Fruit fly (Drosophila melanogaster) whole organism, embryonic: ENCODE data around the gene CG15152.

Experiments used
- Awh ChIP-seq: fragments of 200-800 bp; sonication (Bioruptor generic); IDR thresholded peaks from 2 replicates; pipeline ENCODE4, ENCODE4 v1.3.6; 2022; ENCODE audit warnings: missing biosample characterization, missing genetic modification characterization
- BtbVII ChIP-seq: fragments of 200-800 bp; sonication (Bioruptor generic); optimal IDR thresholded peaks from 3 replicates; lab custom pipeline; 2017; ENCODE audit warnings: missing biosample characterization, mild to moderate bottlenecking, missing genetic modification characterization
- C15 ChIP-seq: fragments of 200-800 bp; sonication (Bioruptor generic); IDR thresholded peaks from 3 replicates; pipeline ENCODE4 v1.3.6; 2022; ENCODE audit warnings: missing biosample characterization, missing genetic modification characterization
- CG10209 ChIP-seq: fragments of 200-800 bp; sonication (Bioruptor generic); optimal IDR thresholded peaks from 3 replicates; lab custom pipeline; 2017; ENCODE audit warnings: missing biosample characterization, mild to moderate bottlenecking, missing genetic modification characterization, missing genetic modification reagents
- CG10267 ChIP-seq: fragments of 200-800 bp; sonication (Bioruptor generic); optimal IDR thresholded peaks from 2 replicates; lab custom pipeline; 2018; ENCODE audit warnings: missing biosample characterization, mild to moderate bottlenecking, missing genetic modification characterization, moderate library complexity
- CG10959 ChIP-seq: fragments of 200-800 bp; sonication (Bioruptor generic); IDR thresholded peaks from 2 replicates; pipeline ENCODE4 v1.3.6; 2022; ENCODE audit warnings: missing biosample characterization, missing genetic modification characterization
- CG12391 ChIP-seq: fragments of 200-800 bp; sonication (Bioruptor generic); optimal IDR thresholded peaks from 3 replicates; lab custom pipeline; 2018; ENCODE audit warnings: missing biosample characterization, mild to moderate bottlenecking, missing genetic modification characterization, moderate library complexity
- CG12942 ChIP-seq: fragments of 200-800 bp; sonication (Bioruptor generic); optimal IDR thresholded peaks from 3 replicates; lab custom pipeline; 2016; ENCODE audit warnings: missing biosample characterization, missing genetic modification characterization
- CG15269 ChIP-seq: fragments of 200-800 bp; sonication (Bioruptor generic); optimal IDR thresholded peaks from 2 replicates; lab custom pipeline; 2018; ENCODE audit warnings: missing biosample characterization, mild to moderate bottlenecking, missing genetic modification characterization, moderate library complexity
- CG1529 ChIP-seq: fragments of 200-800 bp; sonication (Bioruptor generic); optimal IDR thresholded peaks from 3 replicates; lab custom pipeline; 2018; ENCODE audit warnings: missing biosample characterization, missing genetic modification characterization
- CG15479 ChIP-seq: fragments of 200-800 bp; sonication (Bioruptor generic); optimal IDR thresholded peaks from 3 replicates; lab custom pipeline; 2019; ENCODE audit warnings: missing biosample characterization, mild to moderate bottlenecking, missing genetic modification characterization, moderate library complexity
- CG15601 ChIP-seq: fragments of 200-800 bp; sonication (Bioruptor generic); optimal IDR thresholded peaks from 3 replicates; lab custom pipeline; 2019; ENCODE audit warnings: missing biosample characterization, mild to moderate bottlenecking, missing genetic modification characterization, moderate library complexity
- CG17802 ChIP-seq: fragments of 200-800 bp; sonication (Bioruptor generic); optimal IDR thresholded peaks from 2 replicates; lab custom pipeline; 2018; ENCODE audit warnings: missing biosample characterization, mild to moderate bottlenecking, missing genetic modification characterization, moderate library complexity
- CG2120 ChIP-seq: fragments of 200-800 bp; sonication (Bioruptor generic); optimal IDR thresholded peaks from 3 replicates; lab custom pipeline; 2016; ENCODE audit warnings: missing biosample characterization, missing genetic modification characterization
- CG42726 ChIP-seq: fragments of 200-800 bp; sonication (Bioruptor generic); IDR thresholded peaks from 2 replicates; pipeline ENCODE4 v1.3.6; 2022; ENCODE audit warnings: missing biosample characterization, missing genetic modification characterization; ENCODE audit not compliant: partially characterized antibody
- CG4854 ChIP-seq: fragments of 200-800 bp; sonication (Bioruptor generic); optimal IDR thresholded peaks from 2 replicates; lab custom pipeline; 2016; ENCODE audit warnings: missing biosample characterization, missing genetic modification characterization, inconsistent platforms
- CG6175 ChIP-seq: fragments of 200-800 bp; sonication (Bioruptor generic); IDR thresholded peaks from 3 replicates; pipeline ENCODE4 v1.3.6; 2022; ENCODE audit warnings: missing biosample characterization, missing genetic modification characterization
- CG7745 ChIP-seq: fragments of 200-800 bp; sonication (Bioruptor generic); optimal IDR thresholded peaks from 2 replicates; lab custom pipeline; 2018; ENCODE audit warnings: missing biosample characterization, mild to moderate bottlenecking, missing genetic modification characterization, moderate library complexity
- CG7786 ChIP-seq: fragments of 200-800 bp; sonication (Bioruptor generic); optimal IDR thresholded peaks from 2 replicates; lab custom pipeline; 2016; ENCODE audit warnings: missing biosample characterization, missing genetic modification characterization
- CG8388 ChIP-seq: fragments of 200-800 bp; sonication (Bioruptor generic); optimal IDR thresholded peaks from 2 replicates; lab custom pipeline; 2019; ENCODE audit warnings: missing biosample characterization, mild to moderate bottlenecking, missing genetic modification characterization, moderate library complexity
- CG8765 ChIP-seq: fragments of 200-800 bp; sonication (Bioruptor generic); IDR thresholded peaks from 2 replicates; pipeline ENCODE4 v1.3.6; 2022; ENCODE audit warnings: missing biosample characterization, missing genetic modification characterization
- CG8944 ChIP-seq: fragments of 200-800 bp; sonication (Bioruptor generic); optimal IDR thresholded peaks from 3 replicates; lab custom pipeline; 2016; ENCODE audit warnings: missing biosample characterization, missing genetic modification characterization
- CG9215 ChIP-seq: fragments of 200-800 bp; sonication (Bioruptor generic); IDR thresholded peaks from 2 replicates; pipeline ENCODE4 v1.3.6; 2022; ENCODE audit warnings: missing biosample characterization, missing genetic modification characterization
- CG9932 ChIP-seq: fragments of 200-800 bp; sonication (Bioruptor generic); IDR thresholded peaks from 2 replicates; pipeline ENCODE4 v1.3.6; 2022; ENCODE audit warnings: missing biosample characterization, missing genetic modification characterization
- Elba2 ChIP-seq: fragments of 200-800 bp; sonication (Bioruptor generic); optimal IDR thresholded peaks from 3 replicates; lab custom pipeline; 2016; ENCODE audit warnings: missing biosample characterization, missing genetic modification characterization
- Hr51 ChIP-seq, 2 experiments: fragments of 200-800 bp; sonication (Bioruptor generic); optimal IDR thresholded peaks; 2 replicates in 1 of 2; 3 replicates in 1 of 2; lab custom pipeline; 2016 to 2018; ENCODE audit warnings: missing biosample characterization in 2 of 2, missing genetic modification characterization in 2 of 2, mild to moderate bottlenecking in 1 of 2, moderate library complexity in 1 of 2
- Mad ChIP-seq: fragments of 200-800 bp; sonication (Bioruptor generic); optimal IDR thresholded peaks from 2 replicates; lab custom pipeline; 2016; ENCODE audit warnings: missing biosample characterization, missing genetic modification characterization
- Mrtf ChIP-seq: fragments of 200-800 bp; sonication (Bioruptor generic); IDR thresholded peaks from 3 replicates; pipeline ENCODE4 v1.3.6; 2022; ENCODE audit warnings: missing biosample characterization, missing genetic modification characterization
- Opbp ChIP-seq: fragments of 200-800 bp; sonication (Bioruptor generic); IDR thresholded peaks from 3 replicates; pipeline ENCODE4 v1.3.6; 2022; ENCODE audit warnings: missing biosample characterization, missing genetic modification characterization; ENCODE audit not compliant: partially characterized antibody
- Pdp1 ChIP-seq, 2 experiments: fragments of 200-800 bp; sonication (Bioruptor generic); optimal IDR thresholded peaks; 3 replicates each; lab custom pipeline; 2016; ENCODE audit warnings: missing biosample characterization in 2 of 2, missing genetic modification characterization in 2 of 2, mild to moderate bottlenecking in 1 of 2, moderate library complexity in 1 of 2
- Scr ChIP-seq: fragments of 200-800 bp; sonication (Bioruptor generic); IDR thresholded peaks from 2 replicates; pipeline ENCODE4 v1.3.6; 2022; ENCODE audit warnings: missing biosample characterization, missing genetic modification characterization; ENCODE audit not compliant: partially characterized antibody
- Side ChIP-seq: fragments of 200-800 bp; sonication (Bioruptor generic); optimal IDR thresholded peaks from 2 replicates; lab custom pipeline; 2016; ENCODE audit warnings: missing biosample characterization, missing genetic modification characterization
- Spps ChIP-seq: fragments of 200-800 bp; sonication (Bioruptor generic); optimal IDR thresholded peaks from 2 replicates; lab custom pipeline; 2018; ENCODE audit warnings: missing biosample characterization, mild to moderate bottlenecking, missing genetic modification characterization
- danr ChIP-seq: fragments of 200-800 bp; sonication (Bioruptor generic); IDR thresholded peaks from 2 replicates; pipeline ENCODE4 v1.3.6; 2022; ENCODE audit warnings: missing biosample characterization, missing genetic modification characterization
- en ChIP-seq: fragments of 200-800 bp; sonication (Bioruptor generic); optimal IDR thresholded peaks from 2 replicates; lab custom pipeline; 2016; ENCODE audit warnings: missing biosample characterization, missing genetic modification characterization
- eyg ChIP-seq: fragments of 200-800 bp; sonication (Bioruptor generic); optimal IDR thresholded peaks from 3 replicates; lab custom pipeline; 2016; ENCODE audit warnings: missing biosample characterization, missing genetic modification characterization
- gsb-n ChIP-seq: fragments of 200-800 bp; sonication (Bioruptor generic); optimal IDR thresholded peaks from 3 replicates; lab custom pipeline; 2018; ENCODE audit warnings: missing biosample characterization, mild to moderate bottlenecking, missing genetic modification characterization
- her ChIP-seq: fragments of 200-800 bp; sonication (Bioruptor generic); optimal IDR thresholded peaks from 2 replicates; lab custom pipeline; 2016; ENCODE audit warnings: missing biosample characterization, missing genetic modification characterization
- nau ChIP-seq: fragments of 200-800 bp; sonication (Bioruptor generic); optimal IDR thresholded peaks from 3 replicates; lab custom pipeline; 2017; ENCODE audit warnings: missing biosample characterization, mild to moderate bottlenecking, missing genetic modification characterization, missing genetic modification reagents
- nerfin-1 ChIP-seq: fragments of 200-800 bp; sonication (Bioruptor generic); optimal IDR thresholded peaks from 3 replicates; lab custom pipeline; 2019; ENCODE audit warnings: missing biosample characterization, mild to moderate bottlenecking, missing genetic modification characterization, moderate library complexity
- nerfin-2 ChIP-seq: fragments of 200-800 bp; sonication (Bioruptor generic); IDR thresholded peaks from 2 replicates; pipeline ENCODE4 v1.3.6; 2022; ENCODE audit warnings: missing biosample characterization, missing genetic modification characterization; ENCODE audit not compliant: partially characterized antibody
- pho ChIP-seq: fragments of 200-800 bp; sonication (Bioruptor generic); optimal IDR thresholded peaks from 2 replicates; lab custom pipeline; 2016; ENCODE audit warnings: missing biosample characterization, missing genetic modification characterization
- phol ChIP-seq: fragments of 200-800 bp; sonication (Bioruptor generic); optimal IDR thresholded peaks from 3 replicates; lab custom pipeline; 2018; ENCODE audit warnings: missing biosample characterization, mild to moderate bottlenecking, missing genetic modification characterization, moderate library complexity
- pum ChIP-seq: fragments of 200-800 bp; sonication (Bioruptor generic); optimal IDR thresholded peaks from 2 replicates; lab custom pipeline; 2016; ENCODE audit warnings: missing biosample characterization, missing genetic modification characterization
- pzg ChIP-seq: fragments of 200-800 bp; sonication (Bioruptor generic); optimal IDR thresholded peaks from 3 replicates; lab custom pipeline; 2018; ENCODE audit warnings: missing biosample characterization, mild to moderate bottlenecking, missing genetic modification characterization, moderate library complexity
- sd ChIP-seq: fragments of 200-800 bp; sonication (Bioruptor generic); optimal IDR thresholded peaks from 3 replicates; lab custom pipeline; 2018; ENCODE audit warnings: missing biosample characterization, mild to moderate bottlenecking, missing genetic modification characterization, moderate library complexity
- sisA ChIP-seq: fragments of 200-800 bp; sonication (Bioruptor generic); IDR thresholded peaks from 2 replicates; pipeline ENCODE4 v1.3.6; 2022; ENCODE audit warnings: missing biosample characterization, missing genetic modification characterization
- sr ChIP-seq: fragments of 200-800 bp; sonication (Bioruptor generic); IDR thresholded peaks from 3 replicates; pipeline ENCODE4 v1.3.6; 2022; ENCODE audit warnings: missing biosample characterization, missing genetic modification characterization
- zen ChIP-seq: fragments of 200-800 bp; sonication (Bioruptor generic); optimal IDR thresholded peaks from 3 replicates; lab custom pipeline; 2018; ENCODE audit warnings: missing biosample characterization, mild to moderate bottlenecking, missing genetic modification characterization, moderate library complexity
- zfh2 ChIP-seq: fragments of 200-800 bp; sonication (Bioruptor generic); optimal IDR thresholded peaks from 2 replicates; lab custom pipeline; 2016; ENCODE audit warnings: missing biosample characterization, missing genetic modification characterization

The CG15152 gene

dm6 chr2L:18145253-18145652, 30.9 kb downstream of the CG15152 start (continued):
- peak; percentile 67 for TF ChIP-seq CG12942
- TF ChIP-seq CG12391 (tag; lab: Kevin White, UChicago): peak; percentile 91
- peak; percentile 58 for TF ChIP-seq CG9215 (GFP tag; lab: Robert Waterston, UW)
- peak; percentile 90 for TF ChIP-seq Mad (GFP tag; lab: Kevin White, UChicago)
- peak; percentile 89 for TF ChIP-seq CG10267 (tag; lab: Kevin White, UChicago)
- peak; percentile 47 for TF ChIP-seq CG17802
- peak; percentile 50; the same call in 1 of the 2 replicates for TF ChIP-seq CG9932 (GFP tag; lab: Robert Waterston, UW)
- TF ChIP-seq nerfin-1 (tag; lab: Kevin White, UChicago): peak; percentile 71
- peak; percentile 91 for TF ChIP-seq CG7786
- peak; percentile 70; the same call in 2 of the 3 replicates for TF ChIP-seq Mrtf
- peak; percentile 84 for TF ChIP-seq Side (GFP tag; lab: Kevin White, UChicago)
- TF ChIP-seq Scr (GFP tag; lab: Robert Waterston, UW): no peak
- peak; percentile 49; the same call in 1 of the 3 replicates for TF ChIP-seq C15 (GFP tag; lab: Robert Waterston, UW)
- TF ChIP-seq CG15479: peak; percentile 74
- TF ChIP-seq CG2120 (GFP tag; lab: Kevin White, UChicago): peak; percentile 76
- TF ChIP-seq CG8765: peak; percentile 94
- TF ChIP-seq eyg (GFP tag; lab: Kevin White, UChicago): no peak
- peak; percentile 76 for TF ChIP-seq Elba2 (GFP tag; lab: Kevin White, UChicago)
- TF ChIP-seq her (GFP tag; lab: Kevin White, UChicago): peak; percentile 79
- TF ChIP-seq nau (GFP tag; lab: Kevin White, UChicago): peak; percentile 53
- TF ChIP-seq gsb-n: peak; percentile 86
- TF ChIP-seq CG10959 (GFP tag; lab: Robert Waterston, UW): peak; percentile 95
- peak; percentile 89 for TF ChIP-seq phol (tag; lab: Kevin White, UChicago)
- peak; percentile 84 to 86 for TF ChIP-seq Pdp1 (GFP tag; optimal IDR thresholded peaks at IDR 0.05; lab: Kevin White, UChicago)
- TF ChIP-seq zen (tag; lab: Kevin White, UChicago): peak; percentile 97
- TF ChIP-seq CG15269: peak; percentile 76
- peak; percentile 84 for TF ChIP-seq pho
- TF ChIP-seq CG6175 (GFP tag; lab: Robert Waterston, UW): peak; percentile 33; the same call in 1 of the 3 replicates
- TF ChIP-seq zfh2 (GFP tag; lab: Kevin White, UChicago): peak; percentile 71
- no peak for TF ChIP-seq Opbp (GFP tag; lab: Robert Waterston, UW)
- peak; percentile 86 for TF ChIP-seq pum (GFP tag; lab: Kevin White, UChicago)
- peak; percentile 25 for TF ChIP-seq sd (tag; lab: Kevin White, UChicago)
- peak; percentile 87 for TF ChIP-seq CG10209 (GFP tag; lab: Kevin White, UChicago)
- TF ChIP-seq Hr51 (GFP tag; optimal IDR thresholded peaks at IDR 0.05; lab: Kevin White, UChicago): peak; percentile 76 to 91
- TF ChIP-seq CG8944: peak; percentile 83
- TF ChIP-seq CG4854 (GFP tag; lab: Kevin White, UChicago): peak; percentile 82
- TF ChIP-seq sr (GFP tag; lab: Robert Waterston, UW): no peak
- peak; percentile 66 for TF ChIP-seq CG7745
- TF ChIP-seq danr: peak; percentile 51; the same call in 1 of the 2 replicates
- peak; percentile 67 for TF ChIP-seq CG15601 (tag; lab: Kevin White, UChicago)
- TF ChIP-seq nerfin-2 (GFP tag; lab: Robert Waterston, UW): no peak
- peak; percentile 84 for TF ChIP-seq Spps (tag; lab: Kevin White, UChicago)
- TF ChIP-seq BtbVII (GFP tag; lab: Kevin White, UChicago): peak; percentile 28
- TF ChIP-seq sisA: peak; percentile 79
- peak; percentile 69 for TF ChIP-seq CG1529
- TF ChIP-seq pzg (GFP tag; lab: Kevin White, UChicago): no peak
- peak; percentile 88 for TF ChIP-seq CG8388 (GFP tag; lab: Kevin White, UChicago)
- TF ChIP-seq Awh (GFP tag; lab: Robert Waterston, UW): peak; percentile 73
- TF ChIP-seq en (GFP tag; lab: Kevin White, UChicago): peak; percentile 78
- TF ChIP-seq CG42726: no peak
